Worm (Caenorhabditis elegans): ENCODE data around the gene F53C3.7.

The F53C3.7 gene

ce11 chrII:3894755-3895154, at the start of gene F53C3.7:
TSS of gene F53C3.7 (plus strand) at chrII:3895055.
- TF ChIP-seq T22C8.4 (GFP tag; IDR thresholded peaks at IDR 0.05) (no peak), ref-1 (GFP tag; conservative IDR thresholded peaks at IDR 0.05) (no peak), ztf-23 (GFP tag; IDR thresholded peaks at IDR 0.05) (no peak), tab-1 (GFP tag; IDR thresholded peaks at IDR 0.05) (no peak), flt-1 (GFP tag; IDR thresholded peaks at IDR 0.05) (no peak), cog-1 (tag; optimal IDR thresholded peaks at IDR 0.05) (no peak), med-1 (GFP tag; optimal IDR thresholded peaks at IDR 0.05; ENCODE audit: insufficient read depth) (no peak), klf-2 (GFP tag; conservative IDR thresholded peaks at IDR 0.05) (no peak), ztf-29 (GFP tag; IDR thresholded peaks at IDR 0.05) (no peak)

ce11 chrII:3846028-3846427, 48.8 kb upstream of the F53C3.7 start, which contains the start of gene C17A2.2:
TSS of gene C17A2.2 (plus strand) at chrII:3846328.
- TF ChIP-seq flt-1 (GFP tag; IDR thresholded peaks at IDR 0.05) (no peak), tab-1 (GFP tag; IDR thresholded peaks at IDR 0.05) (no peak), med-1 (GFP tag; optimal IDR thresholded peaks at IDR 0.05; ENCODE audit: insufficient read depth) (no peak), ztf-29 (GFP tag; IDR thresholded peaks at IDR 0.05) (no peak), ztf-23 (GFP tag; IDR thresholded peaks at IDR 0.05) (no peak), klf-2 (GFP tag; conservative IDR thresholded peaks at IDR 0.05) (no peak)

- TF ChIP-seq ztf-29 (GFP tag; IDR thresholded peaks at IDR 0.05), result no peak
- TF ChIP-seq cog-1 (tag; optimal IDR thresholded peaks at IDR 0.05), result no peak
- no peak for TF ChIP-seq ztf-23 (GFP tag; IDR thresholded peaks at IDR 0.05)
- TF ChIP-seq flt-1 (GFP tag; IDR thresholded peaks at IDR 0.05), result no peak
- no peak for TF ChIP-seq tab-1 (GFP tag; IDR thresholded peaks at IDR 0.05)
- TF ChIP-seq klf-2 (GFP tag; conservative IDR thresholded peaks at IDR 0.05), result no peak
- no peak for TF ChIP-seq med-1 (GFP tag; optimal IDR thresholded peaks at IDR 0.05; ENCODE audit: insufficient read depth)
- no peak for TF ChIP-seq ref-1 (GFP tag; conservative IDR thresholded peaks at IDR 0.05)
- no peak for TF ChIP-seq T22C8.4 (GFP tag; IDR thresholded peaks at IDR 0.05)
Measured at ce11 chrII:3850655-3851054, 44.2 kb upstream of the F53C3.7 start, which contains the start of gene nhr-72. TSS of gene nhr-72 (minus strand) at chrII:3850755.

- no peak for TF ChIP-seq ztf-29 (GFP tag; IDR thresholded peaks at IDR 0.05)
- no peak for TF ChIP-seq cog-1 (tag; optimal IDR thresholded peaks at IDR 0.05)
- TF ChIP-seq med-1 (GFP tag; optimal IDR thresholded peaks at IDR 0.05; ENCODE audit: insufficient read depth), result no peak
- TF ChIP-seq tab-1 (GFP tag; IDR thresholded peaks at IDR 0.05), result no peak
- TF ChIP-seq flt-1 (GFP tag; IDR thresholded peaks at IDR 0.05), result no peak
- TF ChIP-seq T22C8.4 (GFP tag; IDR thresholded peaks at IDR 0.05), result no peak
Measured at ce11 chrII:3852654-3853053, 42.2 kb upstream of the F53C3.7 start, which contains the start of gene nhr-257. TSS of gene nhr-257 (plus strand) at chrII:3852954.

ce11 chrII:3860826-3861225, 34.0 kb upstream of the F53C3.7 start, which contains the start of gene oac-11:
TSS of gene oac-11 (minus strand) at chrII:3860926.
- no peak for TF ChIP-seq flt-1 (GFP tag; IDR thresholded peaks at IDR 0.05)
- no peak for TF ChIP-seq tab-1 (GFP tag; IDR thresholded peaks at IDR 0.05)
- no peak for TF ChIP-seq cog-1 (tag; optimal IDR thresholded peaks at IDR 0.05)
- no peak for TF ChIP-seq klf-2 (GFP tag; conservative IDR thresholded peaks at IDR 0.05)
- TF ChIP-seq T22C8.4 (GFP tag; IDR thresholded peaks at IDR 0.05), result no peak
- TF ChIP-seq ztf-29 (GFP tag; IDR thresholded peaks at IDR 0.05), result no peak
- TF ChIP-seq ref-1 (GFP tag; conservative IDR thresholded peaks at IDR 0.05), result no peak
- no peak for TF ChIP-seq med-1 (GFP tag; optimal IDR thresholded peaks at IDR 0.05; ENCODE audit: insufficient read depth)
- no peak for TF ChIP-seq ztf-23 (GFP tag; IDR thresholded peaks at IDR 0.05)

- TF ChIP-seq tab-1 (GFP tag; IDR thresholded peaks at IDR 0.05), result no peak
- no peak for TF ChIP-seq T22C8.4 (GFP tag; IDR thresholded peaks at IDR 0.05)
Measured at ce11 chrII:3862053-3862452, 32.8 kb upstream of the F53C3.7 start.

- TF ChIP-seq klf-2 (GFP tag; conservative IDR thresholded peaks at IDR 0.05), result no peak
- no peak for TF ChIP-seq ztf-29 (GFP tag; IDR thresholded peaks at IDR 0.05)
- TF ChIP-seq flt-1 (GFP tag; IDR thresholded peaks at IDR 0.05), result no peak
- no peak for TF ChIP-seq tab-1 (GFP tag; IDR thresholded peaks at IDR 0.05)
- no peak for TF ChIP-seq ztf-23 (GFP tag; IDR thresholded peaks at IDR 0.05)
- TF ChIP-seq cog-1 (tag; optimal IDR thresholded peaks at IDR 0.05), result no peak
Measured at ce11 chrII:3864652-3865051, 30.2 kb upstream of the F53C3.7 start, which contains the start of gene nhr-261. TSS of gene nhr-261 (minus strand) at chrII:3864752.

ce11 chrII:3869601-3870000, 25.3 kb upstream of the F53C3.7 start, which contains the start of gene oac-10:
TSS of gene oac-10 (plus strand) at chrII:3869901.
- TF ChIP-seq flt-1 (GFP tag; IDR thresholded peaks at IDR 0.05) (no peak), ref-1 (GFP tag; conservative IDR thresholded peaks at IDR 0.05) (no peak), med-1 (GFP tag; optimal IDR thresholded peaks at IDR 0.05; ENCODE audit: insufficient read depth) (no peak), ztf-23 (GFP tag; IDR thresholded peaks at IDR 0.05) (no peak), cog-1 (tag; optimal IDR thresholded peaks at IDR 0.05) (no peak), ztf-29 (GFP tag; IDR thresholded peaks at IDR 0.05) (no peak), T22C8.4 (GFP tag; IDR thresholded peaks at IDR 0.05) (no peak), tab-1 (GFP tag; IDR thresholded peaks at IDR 0.05) (no peak), klf-2 (GFP tag; conservative IDR thresholded peaks at IDR 0.05) (no peak)

ce11 chrII:3877127-3877526, 17.7 kb upstream of the F53C3.7 start, which contains the start of gene nep-3:
TSS of gene nep-3 (minus strand) at chrII:3877227.
- TF ChIP-seq ztf-29 (GFP tag; IDR thresholded peaks at IDR 0.05), result no peak
- TF ChIP-seq ref-1 (GFP tag; conservative IDR thresholded peaks at IDR 0.05), result no peak
- no peak for TF ChIP-seq cog-1 (tag; optimal IDR thresholded peaks at IDR 0.05)
- no peak for TF ChIP-seq T22C8.4 (GFP tag; IDR thresholded peaks at IDR 0.05)
- no peak for TF ChIP-seq med-1 (GFP tag; optimal IDR thresholded peaks at IDR 0.05; ENCODE audit: insufficient read depth)
- TF ChIP-seq flt-1 (GFP tag; IDR thresholded peaks at IDR 0.05), result no peak
- no peak for TF ChIP-seq tab-1 (GFP tag; IDR thresholded peaks at IDR 0.05)
- TF ChIP-seq ztf-23 (GFP tag; IDR thresholded peaks at IDR 0.05), result no peak
- no peak for TF ChIP-seq klf-2 (GFP tag; conservative IDR thresholded peaks at IDR 0.05)

ce11 chrII:3877874-3878273, 17.0 kb upstream of the F53C3.7 start, which contains the start of gene sdz-7:
TSS of gene sdz-7 (minus strand) at chrII:3877974.
- TF ChIP-seq ztf-29 (GFP tag; IDR thresholded peaks at IDR 0.05) (no peak), T22C8.4 (GFP tag; IDR thresholded peaks at IDR 0.05) (no peak), cog-1 (tag; optimal IDR thresholded peaks at IDR 0.05) (no peak), ztf-23 (GFP tag; IDR thresholded peaks at IDR 0.05) (no peak), klf-2 (GFP tag; conservative IDR thresholded peaks at IDR 0.05) (no peak), ref-1 (GFP tag; conservative IDR thresholded peaks at IDR 0.05) (no peak), flt-1 (GFP tag; IDR thresholded peaks at IDR 0.05) (no peak), med-1 (GFP tag; optimal IDR thresholded peaks at IDR 0.05; ENCODE audit: insufficient read depth) (no peak), tab-1 (GFP tag; IDR thresholded peaks at IDR 0.05) (no peak)
